Fruit fly (Drosophila melanogaster) ovary, adult (tissue): Measurements from ENCODE around the gene CG10958.
A peak's percentile ranks its signal among the peaks of the same experiment; 100 is the strongest.

Experiments
- CG17801 ChIP-seq: fragments of 200-800 bp; optimal IDR thresholded peaks from 2 replicates; lab custom pipeline; 2019; ENCODE audit warnings: missing biosample characterization, mild to moderate bottlenecking, missing genetic modification characterization, moderate library complexity; ENCODE audit not compliant: partially characterized antibody

The CG10958 gene

DNA sequence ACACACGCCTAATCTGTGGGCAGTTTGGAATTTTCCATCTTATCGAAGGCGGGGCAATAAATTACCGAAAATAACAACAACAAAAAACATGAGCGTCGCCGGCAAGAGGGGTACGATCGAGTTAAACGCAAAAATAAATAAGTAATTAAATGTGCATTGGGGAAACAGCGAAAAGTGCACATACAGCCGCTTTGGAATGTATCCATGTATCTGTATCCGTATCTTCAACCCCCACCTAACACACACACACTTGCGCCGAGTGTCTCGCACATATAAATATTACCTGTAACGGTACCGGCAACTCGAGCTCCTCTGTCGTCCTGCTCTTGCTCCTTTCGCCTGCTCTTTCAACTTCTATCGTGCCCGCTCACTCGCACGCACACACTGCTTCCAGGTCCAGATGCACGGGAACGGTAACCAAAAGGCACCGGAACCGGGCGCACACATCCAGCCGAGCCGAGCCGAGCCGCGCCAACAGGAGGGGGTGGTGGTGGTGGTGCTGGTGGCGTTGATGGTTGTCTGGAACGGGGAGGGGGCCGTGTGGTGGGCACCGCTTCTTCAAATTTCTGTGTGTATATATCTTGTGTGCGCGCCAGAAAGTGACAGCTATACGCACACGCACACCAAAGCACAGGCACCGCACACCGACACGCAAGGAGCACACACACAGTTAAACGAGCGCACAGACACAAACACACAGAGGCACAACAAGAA is 9.4 kb downstream of the CG10958 start:
- no peak for TF ChIP-seq CG17801

DNA sequence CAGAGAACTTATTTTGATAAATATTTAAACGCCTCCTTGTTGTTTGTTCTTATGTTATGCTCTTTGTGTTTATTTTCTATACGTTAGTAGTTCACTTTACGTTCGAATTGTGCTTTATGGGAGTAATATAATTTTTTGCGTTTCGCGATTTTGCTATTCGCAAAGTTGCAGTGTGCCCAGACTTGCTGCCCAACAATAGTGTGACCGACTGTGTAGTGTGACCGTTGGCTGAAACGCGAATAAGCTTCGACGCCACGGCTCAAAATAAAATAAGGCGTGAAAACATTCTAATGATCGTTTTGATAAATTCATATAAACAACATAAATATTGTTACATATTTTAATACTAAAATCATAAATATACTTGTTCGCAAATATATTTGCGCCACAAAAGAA is 10.0 kb downstream of the CG10958 start, which contains the start of gene Smox:
Gene Smox (minus strand): TSS at position 213 of the 396 bp plus-strand sequence.
- TF ChIP-seq CG17801 = no peak

DNA sequence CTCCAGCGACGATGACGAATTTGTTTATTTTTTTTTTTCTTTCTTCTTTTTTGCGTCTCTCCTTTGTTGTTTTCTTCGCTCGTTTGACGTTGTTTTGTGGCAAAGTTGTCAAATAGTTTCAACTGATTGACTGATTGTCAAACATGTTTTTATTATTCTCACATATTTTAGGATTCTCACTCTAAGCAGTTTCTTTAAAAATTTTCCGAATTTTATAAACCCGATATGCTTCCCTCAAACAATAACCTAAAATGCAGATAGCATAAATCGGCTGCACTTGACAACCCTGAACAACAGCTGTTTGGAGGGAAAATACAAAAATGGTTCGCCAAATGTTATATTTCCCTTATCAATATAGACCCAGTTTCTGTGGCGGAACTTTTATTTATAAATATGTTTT is 11.5 kb downstream of the CG10958 start, which contains the start of gene CG17982:
Gene CG17982 (minus strand): TSS at position 299 of the 400 bp plus-strand sequence.
- TF ChIP-seq CG17801 = peak; percentile 97

DNA sequence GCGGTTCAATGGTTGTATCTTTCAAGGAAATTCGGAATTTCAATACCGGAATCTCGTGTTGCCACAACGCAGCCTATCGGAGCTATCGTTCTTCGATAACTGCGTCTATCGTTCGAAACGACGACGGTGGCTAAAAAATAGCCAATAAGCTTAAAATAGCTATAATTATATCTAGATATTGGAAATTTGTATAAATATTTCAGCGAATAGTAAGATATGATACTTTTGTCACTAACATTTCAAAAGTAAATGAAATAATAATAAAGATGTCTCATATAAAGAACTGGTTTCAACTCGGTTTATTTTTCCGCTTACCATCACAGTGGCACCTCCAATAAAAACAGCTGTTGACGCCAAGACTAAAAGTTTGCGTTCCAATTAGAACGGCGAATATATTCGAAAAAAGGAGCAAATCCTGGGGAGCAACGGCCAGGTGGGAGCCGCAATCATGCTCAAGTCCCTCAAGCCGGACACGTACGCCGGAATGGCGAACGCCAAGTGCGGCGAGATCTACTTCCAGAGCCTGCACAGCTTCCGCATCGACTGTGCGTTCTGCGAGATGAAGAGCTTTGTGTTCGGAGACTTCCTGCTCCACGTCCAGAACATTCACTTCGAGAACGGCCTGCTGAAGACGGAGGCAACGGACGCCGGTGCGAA is 13.5 kb downstream of the CG10958 start, which contains the start of the genes alpha-PheRS and CG2129:
Gene alpha-PheRS (minus strand): TSS at position 102 of the 657 bp plus-strand sequence.
Gene CG2129 (plus strand): TSS at position 339 of the 657 bp plus-strand sequence.
- TF ChIP-seq CG17801 = peak; percentile 75

DNA sequence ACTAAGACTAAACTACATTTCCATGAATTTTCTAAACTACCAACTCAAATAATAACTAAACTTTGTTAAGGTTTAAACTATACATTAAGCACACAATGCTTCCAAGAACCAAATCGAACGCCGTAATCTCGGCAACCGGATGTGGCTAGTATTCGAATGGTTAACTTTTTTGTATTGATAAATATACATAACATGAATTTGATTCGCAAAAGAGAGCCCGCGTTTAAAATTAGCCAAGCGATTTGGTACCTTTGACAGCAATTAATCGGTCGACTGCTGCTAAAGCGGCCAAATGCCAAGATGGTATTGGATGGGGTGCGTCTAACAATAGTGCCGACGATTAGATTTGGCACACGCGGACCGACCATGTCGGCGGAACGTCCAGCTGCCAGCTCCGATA is 15.6 kb downstream of the CG10958 start, which contains the start of gene CG15336:
Gene CG15336 (plus strand): TSS at position 301 of the 400 bp plus-strand sequence.
- TF ChIP-seq CG17801 = no peak

DNA sequence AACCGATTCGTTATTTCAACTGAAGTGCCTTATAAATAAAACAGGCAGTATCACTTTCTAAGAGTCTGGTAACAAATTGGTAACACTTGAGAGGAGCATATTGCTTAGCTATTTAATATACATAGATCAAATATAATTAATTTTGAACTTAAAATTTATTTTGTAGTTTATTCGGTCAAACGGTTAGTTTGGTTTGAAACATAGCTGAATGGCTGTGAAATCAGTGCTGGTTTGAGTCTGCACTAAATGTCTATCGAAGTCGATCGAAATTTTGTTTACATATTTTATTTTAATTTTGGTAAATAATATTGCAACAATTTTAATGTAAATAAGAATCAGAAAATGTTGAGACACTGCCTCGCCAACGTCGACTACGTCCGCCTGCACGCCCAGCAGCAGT is 16.5 kb downstream of the CG10958 start, which contains the start of gene CG10959:
Gene CG10959 (plus strand): TSS at position 228 of the 400 bp plus-strand sequence.
- TF ChIP-seq CG17801 = no peak

DNA sequence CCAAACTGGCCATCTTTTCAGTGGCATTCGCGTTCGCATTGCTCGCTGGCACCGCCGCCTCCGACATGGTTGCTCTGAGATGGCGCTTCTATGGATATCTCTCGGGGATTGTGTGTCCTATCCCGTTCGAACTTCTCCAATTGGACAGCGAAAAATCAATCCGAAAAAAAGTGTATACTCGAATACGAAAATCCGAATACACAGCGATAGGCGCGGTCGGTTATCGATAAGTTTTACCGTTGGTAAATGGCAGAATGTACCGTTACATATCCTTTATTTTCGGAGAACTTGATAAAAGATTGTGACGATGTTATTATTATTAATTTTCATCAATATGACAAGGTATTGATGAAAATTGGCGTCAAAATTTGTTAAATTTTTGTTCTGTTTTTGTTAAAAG is 20.0 kb downstream of the CG10958 start, which contains the start of gene Gbeta5:
Gene Gbeta5 (minus strand): TSS at position 199 of the 400 bp plus-strand sequence.
- TF ChIP-seq CG17801 = no peak

DNA sequence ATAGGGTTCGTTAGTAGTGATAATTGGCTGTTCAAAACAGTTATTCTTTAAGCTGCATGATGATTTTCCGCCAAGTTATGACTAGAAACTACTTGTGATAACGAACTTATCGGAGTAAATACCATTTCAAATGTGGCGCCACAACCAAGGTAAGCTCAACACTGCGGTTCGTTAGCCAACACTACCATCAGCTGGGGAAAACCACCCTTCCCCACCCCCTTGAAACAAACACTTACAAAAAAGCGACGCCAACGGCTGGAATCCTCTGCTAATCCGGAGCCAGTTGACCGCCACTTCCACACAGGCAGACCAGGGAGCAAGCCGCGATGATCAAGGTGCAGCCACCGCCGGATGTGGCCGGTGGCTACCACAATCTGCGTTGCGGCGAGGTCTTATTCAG is 20.6 kb downstream of the CG10958 start, which contains the start of gene CG18262:
Gene CG18262 (plus strand): TSS at position 231 of the 400 bp plus-strand sequence.
- no peak for TF ChIP-seq CG17801

DNA sequence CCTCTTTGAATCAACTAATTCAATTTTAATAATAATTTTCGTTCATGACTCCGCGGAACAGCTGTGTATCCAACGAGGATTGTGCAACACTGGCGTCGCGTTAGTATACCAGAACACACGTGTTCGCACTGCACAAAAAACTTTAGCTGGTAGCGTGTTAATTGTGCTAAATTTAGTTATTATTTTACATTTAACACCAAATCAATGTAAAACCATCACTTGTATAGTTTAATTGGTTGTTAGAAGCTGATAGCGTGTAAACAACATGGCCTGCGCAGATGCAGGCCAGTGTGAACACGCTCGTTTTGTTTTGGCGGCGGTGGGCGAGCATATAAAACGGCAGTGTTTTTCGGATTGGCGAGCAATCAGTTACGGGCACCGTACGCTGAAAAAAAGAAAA is 25.2 kb downstream of the CG10958 start, which contains the start of the genes Traf6 and GIIIspla2:
Gene Traf6 (minus strand): TSS at position 93 of the 400 bp plus-strand sequence.
Gene GIIIspla2 (plus strand): TSS at position 335 of the 400 bp plus-strand sequence.
- peak; percentile 72 for TF ChIP-seq CG17801

DNA sequence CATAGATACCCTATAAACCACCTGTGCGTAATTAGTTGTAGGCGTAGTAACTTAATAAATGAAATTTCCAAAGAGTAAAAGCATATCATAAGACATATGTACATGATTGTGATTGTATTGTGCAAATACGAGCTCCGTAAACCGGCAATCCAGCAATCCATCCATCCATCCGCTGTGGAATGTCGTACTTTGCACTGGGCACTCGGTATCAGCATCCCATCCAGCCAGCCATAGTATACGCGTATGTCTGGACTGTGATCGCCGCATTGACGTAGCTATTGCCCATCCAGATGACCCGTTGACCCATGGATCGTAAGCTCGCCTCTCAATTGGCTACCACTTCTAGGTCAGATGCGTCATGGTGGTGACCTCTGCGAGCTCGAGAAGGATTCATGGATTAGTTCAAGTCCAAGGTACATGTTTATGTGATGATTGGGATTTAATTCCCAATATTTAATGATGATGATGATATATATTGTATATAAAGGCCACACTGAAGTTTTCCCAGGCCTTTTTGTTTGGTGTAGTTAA is 26.9 kb downstream of the CG10958 start:
- no peak for TF ChIP-seq CG17801

DNA sequence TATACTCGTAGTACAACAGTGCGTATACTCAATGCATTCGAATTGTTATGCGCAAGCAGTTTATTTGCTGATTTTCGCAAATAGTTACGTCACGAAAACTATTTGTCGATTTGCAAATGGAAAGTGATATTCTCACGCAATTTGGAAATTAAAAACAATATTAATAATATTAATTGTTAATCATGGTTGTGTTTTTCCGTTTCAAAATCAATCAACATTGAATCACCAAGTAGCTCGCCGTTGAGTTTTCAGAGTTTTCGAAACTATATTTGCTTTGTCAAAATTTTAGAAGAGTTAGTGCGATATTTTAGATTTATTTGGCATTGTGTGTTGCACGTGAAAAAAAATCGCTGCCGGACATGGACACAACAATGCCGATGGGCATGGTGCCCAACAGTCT is 27.7 kb downstream of the CG10958 start, which contains the start of gene CG15337:
Gene CG15337 (plus strand): TSS at position 301 of the 400 bp plus-strand sequence.
- no peak for TF ChIP-seq CG17801

DNA sequence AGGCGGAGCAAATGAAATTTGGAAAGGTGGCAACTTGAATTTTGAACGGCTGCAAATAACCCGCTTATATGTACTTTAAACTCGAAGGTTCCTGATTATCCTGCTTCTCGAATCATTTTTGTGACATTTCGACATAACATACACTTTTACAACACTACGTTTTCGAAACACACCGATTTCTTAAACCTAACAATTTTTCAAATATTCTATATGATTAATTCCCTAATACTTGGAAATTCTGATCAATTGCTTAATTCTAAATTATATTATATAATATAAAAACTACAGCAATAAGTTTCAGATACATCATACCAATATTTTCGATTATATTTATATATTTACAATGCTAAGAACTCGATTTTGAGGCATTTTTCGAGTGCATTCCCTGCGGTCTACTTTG is 30.6 kb downstream of the CG10958 start, which contains the start of gene CG10761:
Gene CG10761 (minus strand): TSS at position 101 of the 400 bp plus-strand sequence.
- no peak for TF ChIP-seq CG17801

DNA sequence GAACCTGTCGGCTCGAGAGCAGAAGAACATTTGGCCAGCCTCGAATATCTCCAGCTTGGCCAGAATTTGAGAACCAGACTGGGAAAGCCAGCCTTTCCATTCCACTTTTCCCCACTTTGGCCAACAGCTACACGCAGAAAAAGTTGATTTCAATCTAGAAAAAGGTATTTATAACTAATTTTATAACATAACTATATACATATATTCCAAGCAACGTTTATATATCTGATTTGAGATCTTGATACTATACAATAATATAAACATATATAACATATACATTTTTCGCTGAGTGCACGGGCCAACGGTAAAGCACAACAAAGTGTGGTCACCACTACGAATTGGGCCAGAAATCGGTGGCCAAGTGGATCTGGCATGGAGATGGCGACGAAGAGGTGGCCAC is 31.4 kb downstream of the CG10958 start:
- no peak for TF ChIP-seq CG17801

DNA sequence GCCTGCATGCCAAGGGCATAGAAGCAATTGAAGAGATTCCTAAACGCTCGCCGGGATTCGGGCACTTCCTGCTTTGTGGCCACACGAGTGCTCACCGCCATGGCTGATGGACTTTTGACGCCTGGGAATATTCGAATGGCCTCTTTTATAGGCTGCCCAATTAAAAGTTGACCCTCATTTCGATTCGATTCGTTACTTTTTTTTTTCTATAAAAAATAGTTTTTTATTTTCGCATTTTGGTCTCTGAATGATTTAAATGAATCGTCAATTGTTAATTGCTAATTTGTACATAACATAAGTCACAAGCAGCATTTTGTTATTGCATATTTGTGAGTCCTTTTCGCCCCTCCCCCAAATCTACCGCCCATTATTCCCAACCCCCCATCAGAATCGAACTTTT is 33.5 kb downstream of the CG10958 start, which contains the start of gene Or7a:
Gene Or7a (minus strand): TSS at position 101 of the 400 bp plus-strand sequence.
- no peak for TF ChIP-seq CG17801

DNA sequence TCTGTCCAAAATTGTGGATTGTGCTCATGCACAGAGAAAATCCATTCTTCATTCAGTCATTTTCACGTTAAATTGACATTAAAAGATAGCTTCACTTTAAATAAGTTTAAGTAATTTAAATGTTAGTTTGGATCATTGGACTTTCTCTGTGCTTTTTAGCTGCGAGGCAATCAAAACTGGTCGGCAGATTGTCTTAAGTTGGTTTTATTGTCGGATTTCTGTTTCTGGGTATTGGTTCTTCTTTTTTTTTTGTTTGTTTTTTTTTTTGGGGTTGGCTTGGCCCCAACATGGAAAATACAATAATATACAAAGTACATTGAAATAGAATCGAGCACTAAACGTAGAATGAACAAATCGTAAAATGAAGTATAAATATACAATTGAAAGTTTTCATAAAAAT is 38.1 kb downstream of the CG10958 start, which contains the start of gene CG2278:
Gene CG2278 (minus strand): TSS at position 101 of the 400 bp plus-strand sequence.
- TF ChIP-seq CG17801 = no peak

DNA sequence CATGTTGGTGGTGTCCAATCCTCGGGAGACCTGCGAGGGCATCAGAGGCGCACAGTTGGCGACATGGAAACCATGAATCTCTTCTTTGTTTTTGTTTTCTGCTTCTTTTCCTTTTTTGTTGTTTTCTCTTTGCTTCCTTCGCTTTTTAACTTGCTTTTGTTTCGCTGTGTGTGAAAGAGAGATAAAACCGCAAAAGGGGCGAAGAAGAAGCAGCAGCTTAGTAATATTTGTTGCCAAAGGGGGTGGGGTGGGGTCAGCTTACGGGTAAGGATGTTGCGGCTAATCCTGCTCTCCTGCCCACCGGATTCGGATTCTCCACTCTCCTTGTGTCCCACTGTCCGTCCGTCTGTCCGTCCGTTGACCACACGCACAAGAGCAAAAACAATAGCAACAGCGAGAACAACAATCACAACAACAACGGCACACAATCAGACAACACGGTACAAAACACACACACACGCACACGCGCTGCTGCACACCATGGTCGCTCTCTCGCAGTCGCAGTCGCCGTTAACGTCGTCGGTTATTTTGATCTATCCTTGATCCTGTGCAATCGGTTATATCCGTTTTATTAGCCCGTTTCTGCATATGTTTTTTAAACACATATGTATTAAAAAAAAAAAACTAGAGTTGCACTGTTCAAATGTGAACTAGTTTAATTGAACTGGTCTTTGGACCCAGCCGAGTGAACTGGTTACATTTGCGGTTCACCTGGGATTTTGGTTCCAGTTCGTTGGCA is 44.4 kb downstream of the CG10958 start:
- TF ChIP-seq CG17801 = peak; percentile 18
